Worm (Caenorhabditis elegans): ENCODE results near the gene ncx-5.

ce11 chrV:10496733-10497132 lies 6.8 kb upstream of the ncx-5 start, which contains the start of gene C35A5.4:
- no peak for TF ChIP-seq unc-62 (GFP tag; optimal IDR thresholded peaks at IDR 0.05)
- no peak for TF ChIP-seq ama-1 (optimal IDR thresholded peaks at IDR 0.05)
- TF ChIP-seq ama-1 (GFP tag; optimal IDR thresholded peaks at IDR 0.05) = no peak

All from whole organism, young adult.